Worm (Caenorhabditis elegans) whole organism, L2 larva: Measurements from ENCODE around the gene srw-55.

ENCODE experiments used
- C34F6.9 ChIP-seq: fragments of 150-350 bp; optimal IDR thresholded peaks from 2 replicates; lab custom pipeline; 2014; ENCODE audit warnings: missing biosample characterization, missing genetic modification characterization
- F13H6.1 ChIP-seq: sonication (generic microtip); optimal IDR thresholded peaks from 2 replicates; lab custom pipeline; 2016; ENCODE audit warnings: missing genetic modification characterization, missing compliant biosample characterization
- R02D3.7 ChIP-seq: fragments of 150-350 bp; optimal IDR thresholded peaks from 2 replicates; lab custom pipeline; 2014; ENCODE audit warnings: missing biosample characterization, missing genetic modification characterization
- alr-1 ChIP-seq: fragments of 150-350 bp; optimal IDR thresholded peaks from 2 replicates; lab custom pipeline; 2014; ENCODE audit warnings: missing biosample characterization, missing genetic modification characterization
- ama-1 ChIP-seq: fragments of 150-350 bp; optimal IDR thresholded peaks from 2 replicates; lab custom pipeline; 2018; ENCODE audit warnings: inconsistent platforms
- ceh-82 ChIP-seq: fragments of 150-350 bp; optimal IDR thresholded peaks from 2 replicates; lab custom pipeline; 2014; ENCODE audit warnings: missing biosample characterization, missing genetic modification characterization
- elt-3 ChIP-seq: sonication (generic microtip); optimal IDR thresholded peaks from 2 replicates; lab custom pipeline; 2017; ENCODE audit warnings: missing biosample characterization, missing genetic modification characterization
- fos-1 ChIP-seq: fragments of 150-350 bp; optimal IDR thresholded peaks from 2 replicates; lab custom pipeline; 2014; ENCODE audit warnings: missing biosample characterization, missing genetic modification characterization
- lsy-2 ChIP-seq, 2 experiments: fragments of 150-350 bp in 1 of 2; sonication (generic microtip) in 1 of 2; optimal IDR thresholded peaks; 2 replicates each; lab custom pipeline; 2014 to 2017; ENCODE audit warnings: missing biosample characterization in 2 of 2, missing genetic modification characterization in 2 of 2
- mab-5 ChIP-seq: fragments of 150-350 bp; optimal IDR thresholded peaks from 2 replicates; lab custom pipeline; 2014; ENCODE audit warnings: missing biosample characterization, missing genetic modification characterization
- mbf-1 ChIP-seq: sonication (generic microtip); optimal IDR thresholded peaks from 2 replicates; lab custom pipeline; 2017; ENCODE audit warnings: missing biosample characterization, missing genetic modification characterization
- nhr-129 ChIP-seq: fragments of 150-350 bp; optimal IDR thresholded peaks from 2 replicates; lab custom pipeline; 2014; ENCODE audit warnings: missing biosample characterization, missing genetic modification characterization
- nhr-237 ChIP-seq: fragments of 150-350 bp; optimal IDR thresholded peaks from 2 replicates; lab custom pipeline; 2014; ENCODE audit warnings: missing biosample characterization, missing genetic modification characterization
- nhr-6 ChIP-seq: fragments of 150-350 bp; optimal IDR thresholded peaks from 2 replicates; lab custom pipeline; 2014; ENCODE audit warnings: missing biosample characterization, missing genetic modification characterization
- peb-1 ChIP-seq: fragments of 150-350 bp; optimal IDR thresholded peaks from 2 replicates; lab custom pipeline; 2014; ENCODE audit warnings: missing biosample characterization, missing genetic modification characterization
- sem-4 ChIP-seq: fragments of 150-350 bp; optimal IDR thresholded peaks from 2 replicates; lab custom pipeline; 2014; ENCODE audit warnings: missing biosample characterization, missing genetic modification reagents, missing genetic modification characterization
- skn-1 ChIP-seq: sonication (generic microtip); optimal IDR thresholded peaks from 2 replicates; lab custom pipeline; 2017; ENCODE audit warnings: missing biosample characterization, missing genetic modification characterization
- sma-3 ChIP-seq: sonication (generic microtip); optimal IDR thresholded peaks from 2 replicates; lab custom pipeline; 2016; ENCODE audit warnings: missing genetic modification reagents, missing genetic modification characterization, missing compliant biosample characterization
- sma-9 ChIP-seq, 2 experiments: fragments of 150-350 bp in 1 of 2; sonication (generic microtip) in 1 of 2; optimal IDR thresholded peaks; 2 replicates each; lab custom pipeline; 2014 to 2016; ENCODE audit warnings: missing genetic modification characterization in 2 of 2, mild to moderate bottlenecking in 1 of 2, missing biosample characterization in 1 of 2, missing compliant biosample characterization in 1 of 2, missing genetic modification reagents in 1 of 2, moderate library complexity in 1 of 2
- snpc-4 ChIP-seq: fragments of 150-350 bp; optimal IDR thresholded peaks from 2 replicates; lab custom pipeline; 2014; ENCODE audit warnings: missing biosample characterization, missing genetic modification characterization
- unc-62 ChIP-seq: fragments of 150-350 bp; optimal IDR thresholded peaks from 2 replicates; lab custom pipeline; 2014; ENCODE audit warnings: missing biosample characterization, missing genetic modification reagents, missing genetic modification characterization
- ztf-11 ChIP-seq: sonication (generic microtip); optimal IDR thresholded peaks from 2 replicates; lab custom pipeline; 2017; ENCODE audit warnings: missing biosample characterization, missing genetic modification characterization

The srw-55 gene

DNA sequence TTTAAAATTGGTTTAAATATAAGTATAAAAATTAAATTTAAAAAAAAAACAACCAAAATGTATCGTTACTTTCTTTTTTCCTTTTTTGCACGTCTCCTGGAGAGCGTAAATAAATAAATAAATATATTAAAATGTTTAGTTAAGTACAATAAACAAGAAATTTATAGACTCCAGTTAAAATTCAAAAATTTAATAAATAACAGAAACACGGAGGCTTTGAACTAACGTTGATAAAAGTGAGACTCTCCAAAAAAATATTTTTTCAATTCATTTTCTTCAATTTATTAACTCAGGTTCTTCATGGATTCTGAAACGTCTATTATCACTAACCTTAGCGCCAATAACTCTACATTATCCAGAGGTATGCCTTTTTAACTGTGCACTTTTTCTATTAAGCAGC lies 48.4 kb downstream of the srw-55 start, which contains the start of gene T06C12.12:
Gene T06C12.12 (plus strand): TSS at position 301 of the 400 bp plus-strand sequence.
- TF ChIP-seq peb-1 (tag; lab: Kevin White, UChicago) = no peak
- no peak for TF ChIP-seq sem-4 (tag; lab: Kevin White, UChicago)
- no peak for TF ChIP-seq mbf-1 (tag; lab: Kevin White, UChicago)
- no peak for TF ChIP-seq F13H6.1 (tag; lab: Kevin White, UChicago)

DNA sequence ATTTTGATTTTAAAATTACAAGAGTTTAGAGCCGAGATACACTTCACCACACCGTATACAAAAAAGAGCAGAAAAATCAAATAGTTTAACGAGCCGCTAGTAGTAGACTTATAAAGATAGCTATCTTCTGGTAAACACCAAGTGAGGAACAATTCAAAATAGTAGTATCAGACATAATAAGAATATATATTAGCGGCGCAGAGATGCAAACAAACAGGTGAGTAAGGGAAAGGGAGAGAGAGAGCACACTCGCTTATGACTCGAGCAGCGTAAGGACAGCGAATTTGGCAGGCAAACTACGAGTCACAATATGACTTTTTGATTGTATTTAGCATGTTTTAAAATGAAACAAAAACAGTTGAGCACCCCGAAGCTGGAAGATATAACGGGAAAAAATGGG lies 48.9 kb downstream of the srw-55 start:
- TF ChIP-seq mab-5 (tag; lab: Kevin White, UChicago) (no peak), skn-1 (tag; lab: Kevin White, UChicago) (no peak), ceh-82 (no peak), nhr-6 (tag; lab: Kevin White, UChicago) (no peak), sma-3 (GFP tag; lab: Kevin White, UChicago) (no peak), fos-1 (tag; lab: Kevin White, UChicago) (peak; percentile 84), snpc-4 (tag; lab: Kevin White, UChicago) (no peak), C34F6.9 (no peak), sma-9 (GFP tag; optimal IDR thresholded peaks at IDR 0.05; lab: Kevin White, UChicago) (peak; percentile 10), sma-9 (tag; optimal IDR thresholded peaks at IDR 0.05; lab: Kevin White, UChicago) (no peak), R02D3.7 (tag; lab: Kevin White, UChicago) (no peak), ama-1 (lab: Kevin White, UChicago) (no peak), elt-3 (tag; lab: Kevin White, UChicago) (no peak), ztf-11 (tag; lab: Kevin White, UChicago) (no peak), alr-1 (tag; lab: Kevin White, UChicago) (no peak), nhr-237 (tag; lab: Kevin White, UChicago) (no peak), unc-62 (GFP tag; lab: Kevin White, UChicago) (no peak), lsy-2 (tag; optimal IDR thresholded peaks at IDR 0.05; lab: Kevin White, UChicago) (no peak)
- TF ChIP-seq, all 48 proteins: peak for 2

DNA sequence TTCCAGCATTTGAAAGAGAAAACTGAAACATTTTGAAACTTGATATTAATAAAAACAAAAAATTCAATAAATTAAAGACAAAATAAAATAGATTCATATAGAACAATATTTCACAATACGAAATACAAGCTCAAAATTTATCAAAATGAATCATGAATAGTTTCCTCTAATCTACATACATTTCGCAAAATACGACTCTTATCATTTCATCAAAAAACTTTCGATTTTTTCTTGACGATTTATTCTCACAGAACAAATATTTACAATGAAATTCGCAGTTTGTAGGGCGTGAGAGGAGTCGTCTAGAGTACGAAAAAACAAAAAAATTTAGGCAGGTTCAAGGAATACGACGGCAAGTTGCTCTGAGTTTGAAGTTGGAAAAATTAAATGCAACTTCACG lies 50.0 kb downstream of the srw-55 start:
- TF ChIP-seq nhr-237 (tag; lab: Kevin White, UChicago) (no peak), fos-1 (tag; lab: Kevin White, UChicago) (peak; percentile 88), nhr-129 (no peak)
